Fruit fly (Drosophila melanogaster): ENCODE data around the gene tna.

DNA sequence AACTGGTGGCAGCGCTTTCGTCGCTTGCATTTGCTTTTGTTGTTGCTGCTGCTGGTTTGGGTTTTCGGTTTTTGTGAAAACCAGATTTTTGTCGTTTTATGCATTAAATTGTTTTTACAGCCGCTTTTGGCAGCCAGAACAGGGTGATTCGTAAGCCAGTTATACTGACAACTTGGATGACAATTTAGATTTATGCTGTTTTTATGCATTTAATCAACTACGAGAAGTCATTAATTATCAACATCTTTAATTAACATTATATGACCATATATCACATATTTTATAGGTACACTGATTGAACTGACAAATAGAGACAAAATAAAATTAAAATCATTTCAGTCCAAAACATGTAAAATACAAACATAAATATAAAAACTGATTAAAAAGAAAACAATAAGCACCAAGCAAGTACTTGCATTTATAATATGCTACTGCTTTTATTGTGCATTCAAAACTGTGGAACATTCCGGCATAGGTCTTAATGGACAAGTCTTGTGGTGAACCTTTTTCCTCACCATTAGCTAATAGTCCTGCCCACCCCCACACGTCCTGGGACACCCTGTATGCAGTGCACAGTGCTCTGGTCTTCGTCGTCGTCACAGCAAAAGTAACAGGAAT lies 19.6 kb downstream of the tna start:
- TF ChIP-seq Myc (optimal IDR thresholded peaks at IDR 0.05) (no peak), h (optimal IDR thresholded peaks at IDR 0.05) (no peak), ttk (optimal IDR thresholded peaks at IDR 0.05) (no peak), Sin3A (optimal IDR thresholded peaks at IDR 0.05) (no peak)
